Fruit fly (Drosophila melanogaster) whole organism, prepupa: ENCODE data around the gene Nplp3.
A peak's percentile ranks its signal among the peaks of the same experiment; 100 is the strongest.

Source experiments
- CG11294 ChIP-seq: fragments of 200-800 bp; sonication (Bioruptor generic); IDR thresholded peaks from 2 replicates; pipeline ENCODE4 v1.3.6; 2022; ENCODE audit warnings: missing biosample characterization, missing genetic modification characterization
- CG11902 ChIP-seq: fragments of 200-800 bp; sonication (Bioruptor generic); optimal IDR thresholded peaks from 3 replicates; lab custom pipeline; 2016; ENCODE audit warnings: missing biosample characterization, missing genetic modification characterization
- CG1621 ChIP-seq: fragments of 200-800 bp; sonication (Bioruptor generic); optimal IDR thresholded peaks from 3 replicates; lab custom pipeline; 2018; ENCODE audit warnings: missing biosample characterization, mild to moderate bottlenecking, missing genetic modification characterization
- CG16779 ChIP-seq: fragments of 200-800 bp; sonication (Bioruptor generic); optimal IDR thresholded peaks from 3 replicates; lab custom pipeline; 2017; ENCODE audit warnings: missing biosample characterization, mild to moderate bottlenecking, missing genetic modification characterization
- CG31627 ChIP-seq: fragments of 200-800 bp; sonication (Bioruptor generic); optimal IDR thresholded peaks from 3 replicates; lab custom pipeline; 2016; ENCODE audit warnings: missing biosample characterization, missing genetic modification characterization
- CG32006 ChIP-seq: fragments of 200-800 bp; sonication (Bioruptor generic); optimal IDR thresholded peaks from 3 replicates; lab custom pipeline; 2017; ENCODE audit warnings: missing biosample characterization, mild to moderate bottlenecking, missing genetic modification characterization
- CG34406 ChIP-seq: fragments of 200-800 bp; sonication (Bioruptor generic); optimal IDR thresholded peaks from 3 replicates; lab custom pipeline; 2016; ENCODE audit warnings: missing biosample characterization, missing genetic modification characterization
- CG6163 ChIP-seq: fragments of 200-800 bp; sonication (Bioruptor generic); IDR thresholded peaks from 3 replicates; pipeline ENCODE4 v1.3.6; 2022; ENCODE audit warnings: missing biosample characterization, missing genetic modification characterization
- CG6276 ChIP-seq: fragments of 200-800 bp; sonication (Bioruptor generic); optimal IDR thresholded peaks from 2 replicates; lab custom pipeline; 2017; ENCODE audit warnings: missing biosample characterization, mild to moderate bottlenecking, missing genetic modification characterization
- CG6792 ChIP-seq: fragments of 200-800 bp; sonication (Bioruptor generic); optimal IDR thresholded peaks from 3 replicates; lab custom pipeline; 2016; ENCODE audit warnings: missing biosample characterization, missing genetic modification characterization
- CG6808 ChIP-seq: fragments of 200-800 bp; sonication (Bioruptor generic); optimal IDR thresholded peaks from 3 replicates; lab custom pipeline; 2017; ENCODE audit warnings: missing biosample characterization, missing genetic modification characterization, mild to moderate bottlenecking, moderate library complexity, missing genetic modification reagents
- CG6854 ChIP-seq: fragments of 200-800 bp; sonication (Bioruptor generic); optimal IDR thresholded peaks from 2 replicates; lab custom pipeline; 2017; ENCODE audit warnings: missing biosample characterization, mild to moderate bottlenecking, missing genetic modification characterization
- CG9139 ChIP-seq: fragments of 200-800 bp; sonication (Bioruptor generic); optimal IDR thresholded peaks from 3 replicates; lab custom pipeline; 2017; ENCODE audit warnings: missing biosample characterization, mild to moderate bottlenecking, missing genetic modification characterization
- Eip78C ChIP-seq: fragments of 200-800 bp; sonication (Bioruptor generic); peaks from one replicate; lab custom pipeline; 2016; ENCODE audit warnings: missing biosample characterization, missing genetic modification characterization
- Eip93F ChIP-seq: fragments of 200-800 bp; sonication (Bioruptor generic); optimal IDR thresholded peaks from 2 replicates; lab custom pipeline; 2016; ENCODE audit warnings: missing biosample characterization, mild to moderate bottlenecking, missing genetic modification characterization
- Ets96B ChIP-seq: fragments of 200-800 bp; optimal IDR thresholded peaks from 2 replicates; lab custom pipeline; 2019; ENCODE audit warnings: missing biosample characterization, mild to moderate bottlenecking, missing genetic modification characterization, moderate library complexity
- Met ChIP-seq: fragments of 200-800 bp; sonication (Bioruptor generic); optimal IDR thresholded peaks from 3 replicates; lab custom pipeline; 2016; ENCODE audit warnings: missing biosample characterization, missing genetic modification characterization
- OdsH ChIP-seq: fragments of 200-800 bp; sonication (Bioruptor generic); optimal IDR thresholded peaks from 3 replicates; lab custom pipeline; 2016; ENCODE audit warnings: missing biosample characterization, missing genetic modification characterization
- Sox14 ChIP-seq: fragments of 200-800 bp; sonication (Bioruptor generic); optimal IDR thresholded peaks from 3 replicates; lab custom pipeline; 2016; ENCODE audit warnings: missing biosample characterization, missing genetic modification characterization
- Sox15 ChIP-seq: fragments of 200-800 bp; sonication (Bioruptor generic); optimal IDR thresholded peaks from 3 replicates; lab custom pipeline; 2016; ENCODE audit warnings: missing biosample characterization, missing genetic modification characterization
- achi ChIP-seq: fragments of 200-800 bp; sonication (Bioruptor generic); optimal IDR thresholded peaks from 3 replicates; lab custom pipeline; 2016; ENCODE audit warnings: missing biosample characterization, missing genetic modification characterization
- acj6 ChIP-seq: fragments of 200-800 bp; sonication (Bioruptor generic); optimal IDR thresholded peaks from 3 replicates; lab custom pipeline; 2016; ENCODE audit warnings: missing biosample characterization, missing genetic modification characterization
- dsx ChIP-seq: fragments of 200-800 bp; optimal IDR thresholded peaks from 3 replicates; lab custom pipeline; 2019; ENCODE audit warnings: missing biosample characterization, mild to moderate bottlenecking, missing genetic modification characterization, moderate library complexity; ENCODE audit not compliant: poor library complexity, severe bottlenecking
- eg ChIP-seq: fragments of 200-800 bp; sonication (Bioruptor generic); IDR thresholded peaks from 3 replicates; pipeline ENCODE4 v1.3.6; 2022; ENCODE audit warnings: missing biosample characterization, missing genetic modification characterization
- esn ChIP-seq: fragments of 200-800 bp; sonication (Bioruptor generic); optimal IDR thresholded peaks from 2 replicates; lab custom pipeline; 2016; ENCODE audit warnings: missing biosample characterization, mild to moderate bottlenecking, missing genetic modification characterization, moderate library complexity
- fd59A ChIP-seq: fragments of 200-800 bp; sonication (Bioruptor generic); optimal IDR thresholded peaks from 2 replicates; lab custom pipeline; 2017; ENCODE audit warnings: missing biosample characterization, mild to moderate bottlenecking, missing genetic modification characterization, missing genetic modification reagents
- fkh ChIP-seq: fragments of 200-800 bp; sonication (Bioruptor generic); optimal IDR thresholded peaks from 3 replicates; lab custom pipeline; 2017; ENCODE audit warnings: missing biosample characterization, mild to moderate bottlenecking, missing genetic modification characterization, moderate library complexity
- net ChIP-seq: fragments of 200-800 bp; sonication (Bioruptor generic); optimal IDR thresholded peaks from 3 replicates; lab custom pipeline; 2016; ENCODE audit warnings: missing biosample characterization, missing genetic modification characterization
- pdm3 ChIP-seq: fragments of 200-800 bp; sonication (Bioruptor generic); optimal IDR thresholded peaks from 3 replicates; lab custom pipeline; 2016; ENCODE audit warnings: missing biosample characterization, missing genetic modification characterization
- salr ChIP-seq, 2 experiments: fragments of 200-800 bp; sonication (Bioruptor generic); optimal IDR thresholded peaks; 3 replicates each; lab custom pipeline; 2016 to 2018; ENCODE audit warnings: missing biosample characterization in 2 of 2, missing genetic modification characterization in 2 of 2, mild to moderate bottlenecking in 1 of 2
- spab ChIP-seq: fragments of 200-800 bp; sonication (Bioruptor generic); optimal IDR thresholded peaks from 2 replicates; lab custom pipeline; 2017; ENCODE audit warnings: missing biosample characterization, mild to moderate bottlenecking, missing genetic modification characterization, missing genetic modification reagents
- ss ChIP-seq, 2 experiments: fragments of 200-800 bp; sonication (Bioruptor generic); optimal IDR thresholded peaks; 2 replicates in 1 of 2; 3 replicates in 1 of 2; lab custom pipeline; 2017 to 2018; ENCODE audit warnings: mild to moderate bottlenecking in 2 of 2, missing biosample characterization in 2 of 2, missing genetic modification characterization in 2 of 2, moderate library complexity in 1 of 2
- vri ChIP-seq: fragments of 200-800 bp; sonication (Bioruptor generic); optimal IDR thresholded peaks from 3 replicates; lab custom pipeline; 2016; ENCODE audit warnings: missing biosample characterization, mild to moderate bottlenecking, missing genetic modification characterization

The Nplp3 gene

DNA sequence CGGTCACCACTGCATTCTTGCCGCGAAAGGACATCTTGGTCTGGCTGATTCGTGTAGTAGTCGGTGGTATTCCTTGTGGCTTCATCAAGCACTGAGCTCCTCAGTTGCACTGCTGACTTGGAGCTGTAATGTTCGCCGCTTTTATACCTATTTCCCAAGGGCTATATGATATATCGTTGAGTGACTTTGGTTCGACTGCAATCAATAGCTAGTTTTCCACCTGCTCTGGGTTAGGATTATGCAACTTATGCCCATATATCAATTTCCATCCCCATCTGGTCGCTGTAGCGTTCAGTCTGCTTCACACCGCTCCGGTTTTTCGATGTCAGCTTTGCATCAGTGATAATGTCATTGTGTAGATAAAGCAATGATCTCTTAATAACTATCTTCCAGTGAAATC lies 36.4 kb downstream of the Nplp3 start, which contains the start of gene Pdh:
Gene Pdh (minus strand): TSS at position 101 of the 400 bp plus-strand sequence.
- no peak for TF ChIP-seq CG6276 (GFP tag; lab: Kevin White, UChicago)
- peak; percentile 1 for TF ChIP-seq Eip78C (GFP tag; lab: Kevin White, UChicago)
- TF ChIP-seq, all 60 proteins: peak for 1

DNA sequence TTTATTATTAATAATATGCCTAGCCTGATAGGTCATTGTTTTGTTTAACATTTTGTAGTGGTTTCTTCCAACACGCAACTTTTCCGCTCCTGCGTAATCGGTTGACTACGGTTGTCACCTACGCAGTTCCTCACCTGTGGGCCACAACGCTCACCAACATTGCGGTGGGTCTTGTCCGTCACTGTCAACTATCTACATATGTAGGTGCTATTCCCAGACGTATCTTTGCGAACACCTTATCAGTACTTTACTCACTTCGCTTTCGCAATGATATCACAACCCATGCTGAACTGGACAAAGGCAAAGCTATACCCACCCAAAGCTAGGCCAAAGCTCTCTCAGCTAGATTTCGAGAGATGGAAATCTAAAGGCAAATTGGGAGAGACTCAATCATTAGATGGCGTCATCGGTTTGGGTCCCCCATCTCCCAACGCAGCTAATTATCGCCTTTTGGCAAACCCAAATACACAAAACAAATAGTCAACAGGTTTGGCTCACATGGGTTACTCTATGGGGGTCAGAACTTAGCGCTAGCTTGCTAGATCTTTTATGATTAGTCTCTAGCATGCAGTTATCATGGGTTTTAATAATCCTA lies 38.4 kb downstream of the Nplp3 start:
- TF ChIP-seq net (no peak), vri (GFP tag; lab: Kevin White, UChicago) (peak; percentile 72), eg (GFP tag; lab: Robert Waterston, UW) (no peak), ss (GFP tag; optimal IDR thresholded peaks at IDR 0.05; lab: Kevin White, UChicago) (no peak), dsx (GFP tag; lab: Kevin White, UChicago) (no peak), fkh (GFP tag; lab: Kevin White, UChicago) (peak; percentile 62), Eip93F (GFP tag; lab: Kevin White, UChicago) (no peak), Eip78C (GFP tag; lab: Kevin White, UChicago) (peak; percentile 40), CG6808 (GFP tag; lab: Kevin White, UChicago) (no peak), CG34406 (no peak), CG6854 (no peak), pdm3 (no peak), achi (GFP tag; lab: Kevin White, UChicago) (no peak), CG6163 (GFP tag; lab: Robert Waterston, UW) (no peak), CG32006 (GFP tag; lab: Kevin White, UChicago) (no peak), CG9139 (GFP tag; lab: Kevin White, UChicago) (no peak), acj6 (no peak), OdsH (GFP tag; lab: Kevin White, UChicago) (no peak), esn (no peak), spab (GFP tag; lab: Kevin White, UChicago) (no peak)

DNA sequence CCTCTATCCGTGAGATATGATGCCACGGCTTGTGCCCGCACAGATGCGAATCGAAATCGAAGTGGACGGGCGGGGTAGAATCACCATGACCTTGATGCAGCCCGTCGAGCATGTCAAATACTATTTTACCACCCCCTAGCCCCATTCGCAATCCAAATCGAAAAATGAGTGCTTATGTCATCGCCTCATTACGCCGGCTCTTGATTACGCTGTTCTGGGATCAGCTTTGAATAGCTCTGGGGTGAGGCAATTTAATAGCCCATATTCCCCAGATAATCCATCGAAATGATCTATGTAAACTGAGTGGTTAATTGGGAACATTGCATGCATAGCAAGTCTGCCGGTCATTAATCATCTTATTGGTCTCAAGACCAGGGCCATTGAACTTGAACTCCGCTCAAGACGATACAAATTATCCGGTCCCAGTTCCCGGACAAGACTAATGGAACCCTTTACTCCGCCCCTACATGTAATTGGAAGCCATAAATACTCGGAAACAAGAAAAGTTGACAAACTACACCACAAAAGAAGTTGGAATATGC lies 39.4 kb downstream of the Nplp3 start:
- TF ChIP-seq CG31627: no peak
- TF ChIP-seq CG6163 (GFP tag; lab: Robert Waterston, UW): 0 out of 3 replicates have a peak, but pooled peaks have one; percentile 25
- TF ChIP-seq Ets96B (tag; lab: Kevin White, UChicago): no peak
- no peak for TF ChIP-seq CG11902 (GFP tag; lab: Kevin White, UChicago)
- no peak for TF ChIP-seq CG11294 (GFP tag; lab: Robert Waterston, UW)
- TF ChIP-seq Sox15: no peak
- TF ChIP-seq fd59A (GFP tag; lab: Kevin White, UChicago): no peak
- TF ChIP-seq vri (GFP tag; lab: Kevin White, UChicago): peak; percentile 71
- peak; percentile 21 for TF ChIP-seq CG1621 (tag; lab: Kevin White, UChicago)

DNA sequence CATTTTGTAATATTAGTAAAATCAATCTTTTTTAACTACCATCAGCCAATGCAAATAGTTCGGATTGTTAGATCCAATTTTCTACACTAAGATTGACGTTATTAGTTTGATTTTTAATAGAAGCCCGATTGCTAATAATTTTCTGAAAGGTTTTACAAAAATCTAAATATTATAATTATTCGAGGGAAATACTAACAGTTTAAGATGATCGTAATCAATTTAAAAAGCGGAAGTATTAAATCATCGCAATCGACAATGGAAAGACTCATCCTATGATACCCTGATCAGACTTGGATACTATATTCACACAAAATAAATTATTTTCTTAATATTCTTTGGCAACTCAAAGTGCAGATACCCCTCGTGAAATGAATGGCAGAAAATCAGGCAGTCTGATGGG lies 40.0 kb downstream of the Nplp3 start:
- TF ChIP-seq Sox15 (no peak), esn (peak; percentile 14), CG16779 (no peak), CG6808 (GFP tag; lab: Kevin White, UChicago) (peak; percentile 38), CG6792 (GFP tag; lab: Kevin White, UChicago) (no peak), Met (no peak), ss (GFP tag; optimal IDR thresholded peaks at IDR 0.05; lab: Kevin White, UChicago) (no peak), Sox14 (GFP tag; lab: Kevin White, UChicago) (peak; percentile 4), CG6276 (GFP tag; lab: Kevin White, UChicago) (no peak), Eip78C (GFP tag; lab: Kevin White, UChicago) (peak; percentile 78), salr (GFP tag; optimal IDR thresholded peaks at IDR 0.05; lab: Kevin White, UChicago) (peak in 1 of 2 experiments; percentile 40)
